Fruit fly (Drosophila melanogaster) whole organism, prepupa: ENCODE results near the gene Fibp.

Source experiments
- Blimp-1 ChIP-seq: fragments of 200-800 bp; sonication (Bioruptor generic); optimal IDR thresholded peaks from 3 replicates; lab custom pipeline; 2017; ENCODE audit warnings: missing biosample characterization, missing genetic modification characterization, mild to moderate bottlenecking, moderate library complexity, missing genetic modification reagents
- CG10631 ChIP-seq: fragments of 200-800 bp; sonication (Bioruptor generic); optimal IDR thresholded peaks from 2 replicates; lab custom pipeline; 2016; ENCODE audit warnings: missing biosample characterization, missing genetic modification characterization
- CG10669 ChIP-seq: fragments of 200-800 bp; sonication (Bioruptor generic); optimal IDR thresholded peaks from 3 replicates; lab custom pipeline; 2018; ENCODE audit warnings: missing biosample characterization, mild to moderate bottlenecking, missing genetic modification characterization, moderate library complexity
- CG11294 ChIP-seq: fragments of 200-800 bp; sonication (Bioruptor generic); IDR thresholded peaks from 2 replicates; pipeline ENCODE4 v1.3.6; 2022; ENCODE audit warnings: missing biosample characterization, missing genetic modification characterization
- CG11902 ChIP-seq: fragments of 200-800 bp; sonication (Bioruptor generic); optimal IDR thresholded peaks from 3 replicates; lab custom pipeline; 2016; ENCODE audit warnings: missing biosample characterization, missing genetic modification characterization
- CG15336 ChIP-seq: fragments of 200-800 bp; sonication (Bioruptor generic); IDR thresholded peaks from 2 replicates; pipeline ENCODE4 v1.3.6; 2022; ENCODE audit warnings: missing biosample characterization, missing genetic modification characterization
- CG1621 ChIP-seq: fragments of 200-800 bp; sonication (Bioruptor generic); optimal IDR thresholded peaks from 3 replicates; lab custom pipeline; 2018; ENCODE audit warnings: missing biosample characterization, mild to moderate bottlenecking, missing genetic modification characterization
- CG16779 ChIP-seq: fragments of 200-800 bp; sonication (Bioruptor generic); optimal IDR thresholded peaks from 3 replicates; lab custom pipeline; 2017; ENCODE audit warnings: missing biosample characterization, mild to moderate bottlenecking, missing genetic modification characterization
- CG3032 ChIP-seq: fragments of 200-800 bp; optimal IDR thresholded peaks from 2 replicates; lab custom pipeline; 2019; ENCODE audit warnings: missing biosample characterization, mild to moderate bottlenecking, missing genetic modification characterization, moderate library complexity
- CG32006 ChIP-seq: fragments of 200-800 bp; sonication (Bioruptor generic); optimal IDR thresholded peaks from 3 replicates; lab custom pipeline; 2017; ENCODE audit warnings: missing biosample characterization, mild to moderate bottlenecking, missing genetic modification characterization
- CG4318 ChIP-seq: fragments of 200-800 bp; sonication (Bioruptor generic); optimal IDR thresholded peaks from 3 replicates; lab custom pipeline; 2017; ENCODE audit warnings: missing biosample characterization, mild to moderate bottlenecking, missing genetic modification characterization
- CG6163 ChIP-seq: fragments of 200-800 bp; sonication (Bioruptor generic); IDR thresholded peaks from 3 replicates; pipeline ENCODE4 v1.3.6; 2022; ENCODE audit warnings: missing biosample characterization, missing genetic modification characterization
- CG6792 ChIP-seq: fragments of 200-800 bp; sonication (Bioruptor generic); optimal IDR thresholded peaks from 3 replicates; lab custom pipeline; 2016; ENCODE audit warnings: missing biosample characterization, missing genetic modification characterization
- CG6854 ChIP-seq: fragments of 200-800 bp; sonication (Bioruptor generic); optimal IDR thresholded peaks from 2 replicates; lab custom pipeline; 2017; ENCODE audit warnings: missing biosample characterization, mild to moderate bottlenecking, missing genetic modification characterization
- CG8119 ChIP-seq: fragments of 200-800 bp; sonication (Bioruptor generic); IDR thresholded peaks from 3 replicates; pipeline ENCODE4 v1.3.6; 2022; ENCODE audit warnings: missing biosample characterization, missing genetic modification characterization
- CG8319 ChIP-seq: fragments of 200-800 bp; sonication (Bioruptor generic); optimal IDR thresholded peaks from 3 replicates; lab custom pipeline; 2016; ENCODE audit warnings: missing biosample characterization, missing genetic modification characterization
- Eip75B ChIP-seq: fragments of 200-800 bp; sonication (Bioruptor generic); optimal IDR thresholded peaks from 3 replicates; lab custom pipeline; 2016; ENCODE audit warnings: missing biosample characterization, missing genetic modification characterization
- Eip78C ChIP-seq: fragments of 200-800 bp; sonication (Bioruptor generic); peaks from one replicate; lab custom pipeline; 2016; ENCODE audit warnings: missing biosample characterization, missing genetic modification characterization
- Ets21C ChIP-seq: fragments of 200-800 bp; sonication (Bioruptor generic); optimal IDR thresholded peaks from 3 replicates; lab custom pipeline; 2016; ENCODE audit warnings: missing biosample characterization, missing genetic modification characterization
- Ets96B ChIP-seq: fragments of 200-800 bp; optimal IDR thresholded peaks from 2 replicates; lab custom pipeline; 2019; ENCODE audit warnings: missing biosample characterization, mild to moderate bottlenecking, missing genetic modification characterization, moderate library complexity
- Gug ChIP-seq: fragments of 200-800 bp; sonication (Bioruptor generic); IDR thresholded peaks from 2 replicates; pipeline ENCODE4 v1.3.6; 2022; ENCODE audit warnings: missing biosample characterization, missing genetic modification characterization
- Hr38 ChIP-seq: sonication (Bioruptor generic); optimal IDR thresholded peaks from 2 replicates; lab custom pipeline; 2016; ENCODE audit warnings: missing biosample characterization, missing genetic modification characterization
- Hr39 ChIP-seq: fragments of 200-800 bp; sonication (Bioruptor generic); optimal IDR thresholded peaks from 2 replicates; lab custom pipeline; 2016; ENCODE audit warnings: missing biosample characterization, missing genetic modification characterization
- Lpt ChIP-seq: fragments of 200-800 bp; sonication (Bioruptor generic); optimal IDR thresholded peaks from 3 replicates; lab custom pipeline; 2016; ENCODE audit warnings: missing biosample characterization, missing genetic modification characterization
- Met ChIP-seq: fragments of 200-800 bp; sonication (Bioruptor generic); optimal IDR thresholded peaks from 3 replicates; lab custom pipeline; 2016; ENCODE audit warnings: missing biosample characterization, missing genetic modification characterization
- OdsH ChIP-seq: fragments of 200-800 bp; sonication (Bioruptor generic); optimal IDR thresholded peaks from 3 replicates; lab custom pipeline; 2016; ENCODE audit warnings: missing biosample characterization, missing genetic modification characterization
- Smox ChIP-seq: fragments of 200-800 bp; sonication (Bioruptor generic); optimal IDR thresholded peaks from 3 replicates; lab custom pipeline; 2016; ENCODE audit warnings: missing biosample characterization, missing genetic modification characterization
- Sox102F ChIP-seq: fragments of 200-800 bp; sonication (Bioruptor generic); optimal IDR thresholded peaks from 2 replicates; lab custom pipeline; 2016; ENCODE audit warnings: missing biosample characterization, mild to moderate bottlenecking, missing genetic modification characterization
- Sox14 ChIP-seq: fragments of 200-800 bp; sonication (Bioruptor generic); optimal IDR thresholded peaks from 3 replicates; lab custom pipeline; 2016; ENCODE audit warnings: missing biosample characterization, missing genetic modification characterization
- Sox15 ChIP-seq: fragments of 200-800 bp; sonication (Bioruptor generic); optimal IDR thresholded peaks from 3 replicates; lab custom pipeline; 2016; ENCODE audit warnings: missing biosample characterization, missing genetic modification characterization
- achi ChIP-seq: fragments of 200-800 bp; sonication (Bioruptor generic); optimal IDR thresholded peaks from 3 replicates; lab custom pipeline; 2016; ENCODE audit warnings: missing biosample characterization, missing genetic modification characterization
- dac ChIP-seq: fragments of 200-800 bp; sonication (Bioruptor generic); optimal IDR thresholded peaks from 2 replicates; lab custom pipeline; 2017; ENCODE audit warnings: missing biosample characterization, mild to moderate bottlenecking, missing genetic modification characterization
- fkh ChIP-seq: fragments of 200-800 bp; sonication (Bioruptor generic); optimal IDR thresholded peaks from 3 replicates; lab custom pipeline; 2017; ENCODE audit warnings: missing biosample characterization, mild to moderate bottlenecking, missing genetic modification characterization, moderate library complexity
- lz ChIP-seq: fragments of 200-800 bp; sonication (Bioruptor generic); optimal IDR thresholded peaks from 3 replicates; lab custom pipeline; 2016; ENCODE audit warnings: missing biosample characterization, missing genetic modification characterization
- net ChIP-seq: fragments of 200-800 bp; sonication (Bioruptor generic); optimal IDR thresholded peaks from 3 replicates; lab custom pipeline; 2016; ENCODE audit warnings: missing biosample characterization, missing genetic modification characterization
- pdm3 ChIP-seq: fragments of 200-800 bp; sonication (Bioruptor generic); optimal IDR thresholded peaks from 3 replicates; lab custom pipeline; 2016; ENCODE audit warnings: missing biosample characterization, missing genetic modification characterization
- salr ChIP-seq, 2 experiments: fragments of 200-800 bp; sonication (Bioruptor generic); optimal IDR thresholded peaks; 3 replicates each; lab custom pipeline; 2016 to 2018; ENCODE audit warnings: missing biosample characterization in 2 of 2, missing genetic modification characterization in 2 of 2, mild to moderate bottlenecking in 1 of 2
- spab ChIP-seq: fragments of 200-800 bp; sonication (Bioruptor generic); optimal IDR thresholded peaks from 2 replicates; lab custom pipeline; 2017; ENCODE audit warnings: missing biosample characterization, mild to moderate bottlenecking, missing genetic modification characterization, missing genetic modification reagents
- ss ChIP-seq, 2 experiments: fragments of 200-800 bp; sonication (Bioruptor generic); optimal IDR thresholded peaks; 2 replicates in 1 of 2; 3 replicates in 1 of 2; lab custom pipeline; 2017 to 2018; ENCODE audit warnings: mild to moderate bottlenecking in 2 of 2, missing biosample characterization in 2 of 2, missing genetic modification characterization in 2 of 2, moderate library complexity in 1 of 2
- svp ChIP-seq: fragments of 200-800 bp; sonication (Bioruptor generic); peaks from one replicate; lab custom pipeline; 2016; ENCODE audit warnings: missing biosample characterization, missing genetic modification characterization
- vri ChIP-seq: fragments of 200-800 bp; sonication (Bioruptor generic); optimal IDR thresholded peaks from 3 replicates; lab custom pipeline; 2016; ENCODE audit warnings: missing biosample characterization, mild to moderate bottlenecking, missing genetic modification characterization

The Fibp gene

DNA sequence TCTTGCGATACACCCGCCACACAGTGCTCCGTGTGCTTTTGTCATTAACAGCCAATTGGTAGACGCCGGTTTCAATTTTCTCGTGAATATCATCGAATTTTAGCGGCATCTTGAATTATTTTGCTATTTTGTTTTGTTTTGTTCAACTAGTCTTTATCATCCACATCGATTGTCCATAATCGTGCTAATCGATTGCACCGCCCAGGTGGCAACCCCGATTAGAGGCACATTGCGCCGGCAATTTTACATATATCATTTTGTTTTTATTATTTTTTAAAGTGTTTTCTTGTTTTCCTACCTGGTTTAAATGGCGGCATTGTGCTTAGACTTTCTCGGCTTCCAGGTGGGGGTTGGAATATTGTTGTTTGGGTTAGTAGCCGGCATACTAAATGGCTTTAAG is 11.9 kb downstream of the Fibp start, which contains the start of gene CG34116:
TSS of gene CG34116 (minus strand) at position 142 of the 400 bp plus-strand sequence.
- TF ChIP-seq CG4318 (GFP tag; lab: Kevin White, UChicago) (no peak), CG8319 (GFP tag; lab: Kevin White, UChicago) (no peak), CG6792 (GFP tag; lab: Kevin White, UChicago) (no peak), Gug (GFP tag; lab: Robert Waterston, UW) (no peak)

dm6 chr3L:19804908-19805307 is 12.9 kb downstream of the Fibp start, which contains the start of the genes TORIP and Ccdc58:
Gene TORIP, minus strand, starts transcription at chr3L:19805080.
Gene Ccdc58, plus strand, starts transcription at chr3L:19805181.
- TF ChIP-seq Eip75B (GFP tag; lab: Kevin White, UChicago) (no peak), CG6854 (GFP tag; lab: Kevin White, UChicago) (no peak)
- TF ChIP-seq, all 60 proteins: peak for 0

DNA sequence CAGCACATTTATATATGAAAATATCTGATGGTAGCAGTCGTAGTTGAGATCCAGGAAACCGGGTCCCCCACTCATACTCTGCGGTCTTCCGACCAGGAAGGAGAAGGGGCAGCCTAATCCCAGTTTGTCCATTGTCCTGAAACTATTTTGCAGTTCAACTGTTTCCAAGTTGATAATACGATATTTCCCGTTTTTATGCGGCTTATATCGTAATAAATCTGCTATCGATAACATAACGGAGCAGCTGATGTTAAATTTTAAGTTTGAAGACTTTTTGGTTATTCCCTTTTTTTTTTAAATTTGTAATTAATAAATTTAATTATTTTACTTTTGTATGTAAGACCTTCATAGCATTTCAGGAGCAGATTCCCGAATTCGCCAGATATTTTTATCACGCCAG is 16.7 kb downstream of the Fibp start, which contains the start of gene CG14102:
TSS of gene CG14102 (minus strand) at position 187 of the 400 bp plus-strand sequence.
- TF ChIP-seq CG15336 (GFP tag; lab: Robert Waterston, UW), result no peak
- TF ChIP-seq CG10669 (GFP tag; lab: Kevin White, UChicago), result no peak
- TF ChIP-seq CG11902 (GFP tag; lab: Kevin White, UChicago), result no peak
- TF ChIP-seq ss (GFP tag; optimal IDR thresholded peaks at IDR 0.05; lab: Kevin White, UChicago), result no peak
- no peak for TF ChIP-seq svp (GFP tag; lab: Kevin White, UChicago)
- TF ChIP-seq OdsH (GFP tag; lab: Kevin White, UChicago), result no peak
- TF ChIP-seq CG32006 (GFP tag; lab: Kevin White, UChicago), result no peak
- no peak for TF ChIP-seq achi (GFP tag; lab: Kevin White, UChicago)
- TF ChIP-seq Gug (GFP tag; lab: Robert Waterston, UW), result no peak
- TF ChIP-seq CG8119 (GFP tag; lab: Robert Waterston, UW), result no peak
- no peak for TF ChIP-seq Hr38 (GFP tag; lab: Kevin White, UChicago)
- TF ChIP-seq Eip78C (GFP tag; lab: Kevin White, UChicago), result no peak
- TF ChIP-seq dac (GFP tag; lab: Kevin White, UChicago), result no peak
- no peak for TF ChIP-seq Ets96B (tag; lab: Kevin White, UChicago)
- TF ChIP-seq Blimp-1, result no peak
- TF ChIP-seq CG6163 (GFP tag; lab: Robert Waterston, UW), result no peak
- no peak for TF ChIP-seq spab (GFP tag; lab: Kevin White, UChicago)
- TF ChIP-seq CG6792 (GFP tag; lab: Kevin White, UChicago), result no peak

DNA sequence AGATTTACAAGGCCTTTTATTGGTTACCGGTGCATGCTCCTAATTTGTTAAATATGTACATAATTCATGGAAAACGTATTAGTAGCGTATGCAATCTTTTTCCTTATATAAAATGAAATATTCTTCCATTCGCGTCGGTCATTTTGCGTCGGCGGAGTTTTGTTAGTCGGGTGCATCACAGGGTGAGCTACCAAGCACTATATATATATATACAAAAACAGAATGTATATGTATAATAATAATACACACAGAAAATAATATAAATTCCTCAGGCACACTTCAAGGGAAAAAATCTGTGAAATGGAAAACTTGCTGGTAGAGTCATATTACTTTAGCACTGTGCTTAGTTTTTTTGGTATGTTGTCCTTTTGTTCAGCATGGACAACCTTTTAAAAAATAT is 18.8 kb downstream of the Fibp start, which contains the start of gene Ir76a:
TSS of gene Ir76a (plus strand) at position 301 of the 400 bp plus-strand sequence.
- TF ChIP-seq net (GFP tag; lab: Kevin White, UChicago) (no peak), CG11294 (GFP tag; lab: Robert Waterston, UW) (no peak), CG3032 (no peak), Lpt (GFP tag; lab: Kevin White, UChicago) (no peak), Sox14 (GFP tag; lab: Kevin White, UChicago) (no peak), spab (GFP tag; lab: Kevin White, UChicago) (no peak)
- TF ChIP-seq, all 60 proteins: peak for 0

dm6 chr3L:19794203-19794802 is 23.5 kb downstream of the Fibp start:
- TF ChIP-seq fkh (no peak), Blimp-1 (peak; percentile 63), pdm3 (GFP tag; lab: Kevin White, UChicago) (peak; percentile 90), svp (GFP tag; lab: Kevin White, UChicago) (peak; percentile 94), CG6163 (GFP tag; lab: Robert Waterston, UW) (peak; percentile 83), lz (peak; percentile 90), Hr39 (peak; percentile 86), ss (GFP tag; optimal IDR thresholded peaks at IDR 0.05; lab: Kevin White, UChicago) (peak; percentile 87 to 96), CG1621 (tag; lab: Kevin White, UChicago) (peak; percentile 72), Met (GFP tag; lab: Kevin White, UChicago) (peak; percentile 91), OdsH (GFP tag; lab: Kevin White, UChicago) (peak; percentile 89), CG16779 (tag; lab: Kevin White, UChicago) (peak; percentile 84), Ets21C (GFP tag; lab: Kevin White, UChicago) (peak; percentile 81), CG11294 (GFP tag; lab: Robert Waterston, UW) (peak; percentile 64), CG32006 (GFP tag; lab: Kevin White, UChicago) (peak; percentile 96), vri (peak; percentile 83), Sox15 (peak; percentile 77), Smox (GFP tag; lab: Kevin White, UChicago) (peak; percentile 89), Sox102F (GFP tag; lab: Kevin White, UChicago) (peak; percentile 90), Eip78C (GFP tag; lab: Kevin White, UChicago) (peak; percentile 98), salr (GFP tag; optimal IDR thresholded peaks at IDR 0.05; lab: Kevin White, UChicago) (peak; percentile 56 to 97), CG3032 (peak; percentile 83), CG10631 (peak; percentile 83)
